Worm (Caenorhabditis elegans): Measurements from ENCODE around the gene arrd-24.

DNA sequence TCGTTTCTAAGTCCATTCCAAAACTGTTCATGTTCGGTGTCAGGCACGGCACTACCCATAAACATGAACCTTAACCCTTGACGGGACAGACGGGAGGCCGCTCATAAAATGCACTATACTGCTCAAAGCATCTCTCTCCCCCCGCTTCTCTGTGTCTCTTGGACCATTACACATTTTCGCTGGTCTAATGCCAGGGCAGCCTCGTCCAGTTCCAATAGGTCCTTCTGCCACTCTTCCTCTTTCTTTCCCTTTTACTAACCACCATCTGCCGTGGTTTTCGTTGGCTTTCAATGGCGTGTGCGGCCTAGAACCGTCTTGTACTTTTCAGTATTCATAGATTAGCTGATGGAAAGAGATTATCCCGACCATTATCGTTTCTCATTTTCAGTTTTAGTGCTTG is 32.1 kb downstream of the arrd-24 start:
- TF ChIP-seq klf-2 (GFP tag; conservative IDR thresholded peaks at IDR 0.05) (no peak), ref-1 (GFP tag; conservative IDR thresholded peaks at IDR 0.05) (no peak)
